Fruit fly (Drosophila melanogaster): Measurements from ENCODE around the gene CG14982.

DNA sequence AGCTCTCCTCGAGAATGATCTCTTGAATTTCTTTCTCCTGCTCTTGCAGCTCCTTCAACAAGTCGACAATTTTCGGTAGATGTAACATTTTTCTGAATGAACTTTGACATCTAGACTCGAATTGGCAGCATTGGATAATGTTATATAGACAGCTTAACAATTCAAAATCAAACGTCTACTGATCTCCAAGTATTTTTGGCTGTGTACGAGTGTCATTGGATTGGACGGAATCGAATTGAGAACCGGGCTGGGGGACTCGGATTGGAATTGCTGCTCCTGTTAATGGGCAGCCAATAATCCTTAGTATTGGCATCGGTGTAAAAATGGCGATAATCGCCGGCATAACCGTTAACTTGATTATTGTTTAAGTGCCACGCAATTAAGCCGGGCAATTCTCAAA lies 6.7 kb downstream of the CG14982 start, which contains the start of gene CG14983:
- no peak for TF ChIP-seq fd96Ca (GFP tag; IDR thresholded peaks at IDR 0.05)
- no peak for TF ChIP-seq EcR (GFP tag; optimal IDR thresholded peaks at IDR 0.05)
- no peak for TF ChIP-seq CG8301 (tag; optimal IDR thresholded peaks at IDR 0.05)
- TF ChIP-seq CG13204 (GFP tag; optimal IDR thresholded peaks at IDR 0.05) = no peak
- no peak for TF ChIP-seq Pif1A (GFP tag; optimal IDR thresholded peaks at IDR 0.05)
- TF ChIP-seq Snoo (tag; optimal IDR thresholded peaks at IDR 0.05) = no peak
- TF ChIP-seq CG10348 (GFP tag; IDR thresholded peaks at IDR 0.05) = no peak
- TF ChIP-seq Pif1B (GFP tag; optimal IDR thresholded peaks at IDR 0.05) = no peak
- no peak for TF ChIP-seq CG9948 (tag; optimal IDR thresholded peaks at IDR 0.05)
- TF ChIP-seq CG14655 (GFP tag; optimal IDR thresholded peaks at IDR 0.05) = no peak
- no peak for TF ChIP-seq CG32121 (GFP tag; IDR thresholded peaks at IDR 0.05)
- no peak for TF ChIP-seq CG17806 (tag; optimal IDR thresholded peaks at IDR 0.05)
- no peak for TF ChIP-seq CG8159 (tag; optimal IDR thresholded peaks at IDR 0.05)
